Fruit fly (Drosophila melanogaster): ENCODE measurements around the gene CG11723.

DNA sequence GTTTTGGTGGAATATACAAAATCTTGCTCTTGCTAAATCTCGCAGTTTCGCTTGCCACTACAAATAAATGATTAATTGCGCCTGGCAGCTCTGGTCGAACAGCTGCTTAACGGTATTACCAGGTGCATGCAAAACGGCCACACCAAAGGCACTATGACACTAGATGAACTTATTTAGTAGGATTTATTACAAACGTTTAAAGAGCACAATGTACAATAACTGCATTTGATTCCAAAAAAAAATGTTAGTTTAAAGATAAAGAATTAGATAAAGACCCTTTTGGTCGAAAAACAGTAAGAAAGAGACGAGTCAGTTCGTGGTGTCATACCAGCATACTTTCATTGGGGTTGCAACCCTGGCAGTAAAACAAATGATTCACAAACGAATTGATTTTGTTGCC lies at the start of gene CG11723, which contains the start of gene Tbcd:
- TF ChIP-seq kay (GFP tag; ENCODE audit: borderline replicate concordance) = no peak
- peak; percentile 99 for TF ChIP-seq CG14711 (tag; optimal IDR thresholded peaks at IDR 0.05)
- peak; percentile 67 for TF ChIP-seq Clk (GFP tag; optimal IDR thresholded peaks at IDR 0.05)
